Worm (Caenorhabditis elegans) whole organism, L4 larva: ENCODE results near the gene F28F9.2.

Experiments used
- D1046.2 ChIP-seq: fragments of 200-800 bp; sonication (Bioruptor generic); IDR thresholded peaks from 2 replicates; pipeline ENCODE4 v1.3.6; 2022; ENCODE audit warnings: missing genetic modification characterization, missing compliant biosample characterization
- F10B5.3 ChIP-seq: sonication (generic microtip); optimal IDR thresholded peaks from 2 replicates; lab custom pipeline; 2016; ENCODE audit warnings: mild to moderate bottlenecking, missing genetic modification characterization, missing compliant biosample characterization
- F49E8.2 ChIP-seq: sonication (generic microtip); optimal IDR thresholded peaks from 2 replicates; lab custom pipeline; 2016; ENCODE audit warnings: missing compliant biosample characterization, mild to moderate bottlenecking, missing genetic modification characterization, borderline replicate concordance
- Y105C5A.15 ChIP-seq: fragments of 200-800 bp; sonication (Bioruptor generic); IDR thresholded peaks from 2 replicates; pipeline ENCODE4 v1.3.6; 2022; ENCODE audit warnings: missing genetic modification characterization, missing compliant biosample characterization
- Y5F2A.4 ChIP-seq: fragments of 200-800 bp; sonication (Bioruptor generic); optimal IDR thresholded peaks from 2 replicates; lab custom pipeline; 2018; ENCODE audit warnings: mild to moderate bottlenecking, missing genetic modification characterization, missing compliant biosample characterization
- Y75B8A.6 ChIP-seq: fragments of 200-800 bp; sonication (Bioruptor generic); IDR thresholded peaks from 2 replicates; pipeline ENCODE4 v1.3.6; 2022; ENCODE audit warnings: missing genetic modification reagents, missing genetic modification characterization, missing compliant biosample characterization
- aha-1 ChIP-seq: fragments of 150-350 bp; peaks from one replicate; lab custom pipeline; 2014; ENCODE audit warnings: missing biosample characterization, missing genetic modification characterization
- attf-4 ChIP-seq: sonication (generic microtip); optimal IDR thresholded peaks from 3 replicates; lab custom pipeline; 2017; ENCODE audit warnings: missing biosample characterization, missing genetic modification characterization
- ceh-20 ChIP-seq: fragments of 200-800 bp; sonication (Bioruptor generic); IDR thresholded peaks from 2 replicates; pipeline ENCODE4 v1.3.6; 2022; ENCODE audit warnings: missing genetic modification reagents, missing genetic modification characterization, missing compliant biosample characterization
- ceh-44 ChIP-seq: fragments of 200-800 bp; sonication (Bioruptor generic); IDR thresholded peaks from 2 replicates; pipeline ENCODE4 v1.3.6; 2022; ENCODE audit warnings: missing genetic modification reagents, missing genetic modification characterization, missing compliant biosample characterization
- daf-12 ChIP-seq: fragments of 150-350 bp; optimal IDR thresholded peaks from 2 replicates; lab custom pipeline; 2014; ENCODE audit warnings: missing biosample characterization, missing genetic modification reagents, missing genetic modification characterization
- dve-1 ChIP-seq: sonication (generic microtip); optimal IDR thresholded peaks from 2 replicates; lab custom pipeline; 2017; ENCODE audit warnings: antibody characterized with exemption, mild to moderate bottlenecking, missing genetic modification characterization, missing compliant biosample characterization; ENCODE audit not compliant: insufficient read depth
- hif-1 ChIP-seq, 2 experiments: sonication (generic microtip); optimal IDR thresholded peaks; 2 replicates each; lab custom pipeline; 2016 to 2017; ENCODE audit warnings: missing compliant biosample characterization in 2 of 2, missing genetic modification characterization in 2 of 2, missing genetic modification reagents in 2 of 2, missing genotype in 2 of 2, mild to moderate bottlenecking in 1 of 2
- hmg-1.1 ChIP-seq: fragments of 200-800 bp; sonication (Bioruptor generic); IDR thresholded peaks from 2 replicates; pipeline ENCODE4 v1.3.6; 2022; ENCODE audit warnings: missing genetic modification reagents, missing genetic modification characterization, missing compliant biosample characterization
- lin-39 ChIP-seq: fragments of 150-350 bp; optimal IDR thresholded peaks from 2 replicates; lab custom pipeline; 2014; ENCODE audit warnings: missing biosample characterization, missing genetic modification reagents, missing genetic modification characterization
- madf-5 ChIP-seq, 2 experiments: fragments of 200-800 bp; sonication (Bioruptor generic); IDR thresholded peaks; 2 replicates each; pipeline ENCODE4 v1.3.6; 2022; ENCODE audit warnings: missing compliant biosample characterization in 2 of 2, missing genetic modification characterization in 2 of 2
- madf-9 ChIP-seq: fragments of 200-800 bp; sonication (Bioruptor generic); conservative IDR thresholded peaks from 2 replicates; pipeline ENCODE4 v1.3.6; 2022; ENCODE audit warnings: missing genetic modification reagents, missing genetic modification characterization, missing compliant biosample characterization
- mdl-1 ChIP-seq, 2 experiments: fragments of 150-350 bp in 1 of 2; sonication (generic microtip) in 1 of 2; optimal IDR thresholded peaks; 2 replicates each; lab custom pipeline; 2014 to 2017; ENCODE audit warnings: missing biosample characterization in 2 of 2, missing genetic modification characterization in 2 of 2
- mes-2 ChIP-seq: sonication (generic microtip); optimal IDR thresholded peaks from 2 replicates; lab custom pipeline; 2016; ENCODE audit warnings: missing genotype, mild to moderate bottlenecking, missing genetic modification characterization, missing compliant biosample characterization; ENCODE audit not compliant: poor library complexity, severe bottlenecking
- nhr-25 ChIP-seq: sonication (generic microtip); optimal IDR thresholded peaks from 2 replicates; lab custom pipeline; 2017; ENCODE audit warnings: missing genetic modification characterization, mild to moderate bottlenecking, missing compliant biosample characterization, antibody characterized with exemption, moderate library complexity, borderline replicate concordance; ENCODE audit not compliant: insufficient read depth
- nhr-28 ChIP-seq: fragments of 150-350 bp; optimal IDR thresholded peaks from 2 replicates; lab custom pipeline; 2014; ENCODE audit warnings: missing biosample characterization, missing genetic modification characterization
- nhr-42 ChIP-seq: fragments of 200-800 bp; sonication (Bioruptor generic); IDR thresholded peaks from 2 replicates; pipeline ENCODE4 v1.3.6; 2022; ENCODE audit warnings: missing genetic modification characterization, missing compliant biosample characterization
- nhr-48 ChIP-seq: sonication (generic microtip); optimal IDR thresholded peaks from 2 replicates; lab custom pipeline; 2016; ENCODE audit warnings: mild to moderate bottlenecking, missing genetic modification characterization, missing compliant biosample characterization
- nhr-6 ChIP-seq: fragments of 150-350 bp; optimal IDR thresholded peaks from 2 replicates; lab custom pipeline; 2014; ENCODE audit warnings: missing biosample characterization, missing genetic modification characterization
- nhr-77 ChIP-seq: fragments of 150-350 bp; optimal IDR thresholded peaks from 2 replicates; lab custom pipeline; 2014; ENCODE audit warnings: missing biosample characterization, missing genetic modification characterization
- php-3 ChIP-seq: fragments of 200-800 bp; sonication (Bioruptor generic); IDR thresholded peaks from 2 replicates; pipeline ENCODE4 v1.3.6; 2022; ENCODE audit warnings: missing genetic modification reagents, missing genetic modification characterization, missing compliant biosample characterization
- pqm-1 ChIP-seq: sonication (generic microtip); optimal IDR thresholded peaks from 2 replicates; lab custom pipeline; 2017; ENCODE audit warnings: missing biosample characterization, missing genetic modification characterization
- rbr-2 ChIP-seq: sonication (generic microtip); optimal IDR thresholded peaks from 2 replicates; lab custom pipeline; 2016; ENCODE audit warnings: missing genotype, missing genetic modification characterization, missing compliant biosample characterization
- saeg-2 ChIP-seq: fragments of 200-800 bp; sonication (Bioruptor generic); IDR thresholded peaks from 2 replicates; pipeline ENCODE4 v1.3.6; 2022; ENCODE audit warnings: missing genetic modification reagents, missing genetic modification characterization, missing compliant biosample characterization
- sdz-12 ChIP-seq: fragments of 200-800 bp; sonication (Bioruptor generic); optimal IDR thresholded peaks from 2 replicates; lab custom pipeline; 2018; ENCODE audit warnings: mild to moderate bottlenecking, missing genetic modification characterization, missing compliant biosample characterization
- skn-1 ChIP-seq: fragments of 150-350 bp; optimal IDR thresholded peaks from 2 replicates; lab custom pipeline; 2014; ENCODE audit warnings: missing biosample characterization, missing genetic modification characterization
- unc-130 ChIP-seq: sonication (generic microtip); optimal IDR thresholded peaks from 2 replicates; lab custom pipeline; 2016; ENCODE audit warnings: missing genetic modification reagents, missing genetic modification characterization, missing compliant biosample characterization
- vab-7 ChIP-seq: fragments of 200-800 bp; sonication (Bioruptor generic); IDR thresholded peaks from 2 replicates; pipeline ENCODE4 v1.3.6; 2022; ENCODE audit warnings: missing genetic modification reagents, missing genetic modification characterization, missing compliant biosample characterization
- zfp-2 ChIP-seq: sonication (generic microtip); optimal IDR thresholded peaks from 2 replicates; lab custom pipeline; 2016; ENCODE audit warnings: mild to moderate bottlenecking, missing genetic modification characterization, missing compliant biosample characterization
- ztf-11 ChIP-seq: fragments of 150-350 bp; optimal IDR thresholded peaks from 2 replicates; lab custom pipeline; 2014; ENCODE audit warnings: missing biosample characterization, missing genetic modification characterization

Gene F28F9.2

ce11 chrIV:3833778-3834177 lies 5.7 kb upstream of the F28F9.2 start:
- TF ChIP-seq mdl-1 (tag; optimal IDR thresholded peaks at IDR 0.05; lab: Kevin White, UChicago) (no peak), aha-1 (peak; percentile 83)

- TF ChIP-seq hif-1 (tag; optimal IDR thresholded peaks at IDR 0.05; lab: Kevin White, UChicago), result no peak
- TF ChIP-seq madf-5 (GFP tag; IDR thresholded peaks at IDR 0.05; lab: Robert Waterston, UW), result no peak
- TF ChIP-seq madf-9 (GFP tag; lab: Robert Waterston, UW), result no peak
- TF ChIP-seq mdl-1 (tag; optimal IDR thresholded peaks at IDR 0.05; lab: Kevin White, UChicago), result no peak
- no peak for TF ChIP-seq Y5F2A.4 (GFP tag; lab: Kevin White, UChicago)
- no peak for TF ChIP-seq Y75B8A.6 (GFP tag; lab: Robert Waterston, UW)
- TF ChIP-seq skn-1 (tag; lab: Kevin White, UChicago), result no peak
- no peak for TF ChIP-seq ztf-11 (tag; lab: Kevin White, UChicago)
- TF ChIP-seq saeg-2 (GFP tag; lab: Robert Waterston, UW), result no peak
Measured at ce11 chrIV:3835065-3835464, 4.5 kb upstream of the F28F9.2 start, which contains the start of gene cal-3. Gene cal-3, minus strand, starts transcription at chrIV:3835165.

ce11 chrIV:3838687-3839086 lies 833 bp upstream of the F28F9.2 start:
- TF ChIP-seq sdz-12 (GFP tag; lab: Kevin White, UChicago), result no peak
- TF ChIP-seq nhr-6 (tag; lab: Kevin White, UChicago), result no peak
- no peak for TF ChIP-seq vab-7 (GFP tag; lab: Robert Waterston, UW)
- no peak for TF ChIP-seq ceh-44 (GFP tag; lab: Robert Waterston, UW)
- TF ChIP-seq ceh-20 (GFP tag; lab: Robert Waterston, UW), result no peak
- TF ChIP-seq F10B5.3, result no peak
- no peak for TF ChIP-seq zfp-2
- no peak for TF ChIP-seq nhr-42 (GFP tag; lab: Robert Waterston, UW)

ce11 chrIV:3840480-3840879 lies 960 bp downstream of the F28F9.2 start:
- TF ChIP-seq nhr-77 (tag; lab: Kevin White, UChicago) (no peak), dve-1 (no peak), nhr-28 (tag; lab: Kevin White, UChicago) (no peak), attf-4 (tag; lab: Kevin White, UChicago) (no peak), Y5F2A.4 (GFP tag; lab: Kevin White, UChicago) (no peak), mes-2 (tag; lab: Kevin White, UChicago) (no peak), zfp-2 (no peak), rbr-2 (tag; lab: Kevin White, UChicago) (no peak), php-3 (no peak)

ce11 chrIV:3841607-3842006 lies 2.1 kb downstream of the F28F9.2 start:
- TF ChIP-seq pqm-1 (tag; lab: Kevin White, UChicago) (no peak), lin-39 (tag; lab: Kevin White, UChicago) (no peak), D1046.2 (GFP tag; lab: Robert Waterston, UW) (no peak), F49E8.2 (tag; lab: Kevin White, UChicago) (no peak), daf-12 (tag; lab: Kevin White, UChicago) (no peak), ceh-44 (GFP tag; lab: Robert Waterston, UW) (no peak), Y5F2A.4 (GFP tag; lab: Kevin White, UChicago) (no peak), nhr-48 (no peak), hmg-1.1 (no peak), Y105C5A.15 (GFP tag; lab: Robert Waterston, UW) (no peak), unc-130 (GFP tag; lab: Kevin White, UChicago) (no peak), nhr-25 (no peak)
